Fruit fly (Drosophila melanogaster) whole organism, embryonic: Measurements from ENCODE around the gene Cog2.

Experiments
- Antp ChIP-seq: fragments of 200-800 bp; sonication (Bioruptor generic); optimal IDR thresholded peaks from 3 replicates; lab custom pipeline; 2016; ENCODE audit warnings: missing biosample characterization, missing genetic modification characterization
- Asciz ChIP-seq: fragments of 200-800 bp; sonication (Bioruptor generic); optimal IDR thresholded peaks from 2 replicates; lab custom pipeline; 2017; ENCODE audit warnings: missing biosample characterization, mild to moderate bottlenecking, missing genetic modification characterization, missing genetic modification reagents
- Atf6 ChIP-seq: fragments of 200-800 bp; sonication (Bioruptor generic); IDR thresholded peaks from 2 replicates; pipeline ENCODE4 v1.3.6; 2022; ENCODE audit warnings: missing biosample characterization, missing genetic modification characterization
- BEAF-32 ChIP-seq: fragments of 200-800 bp; sonication (Bioruptor generic); optimal IDR thresholded peaks from 3 replicates; lab custom pipeline; 2017; ENCODE audit warnings: missing biosample characterization, missing genetic modification characterization, mild to moderate bottlenecking, moderate library complexity, missing genetic modification reagents
- CG10274 ChIP-seq: fragments of 200-800 bp; sonication (Bioruptor generic); optimal IDR thresholded peaks from 3 replicates; lab custom pipeline; 2017; ENCODE audit warnings: missing biosample characterization, mild to moderate bottlenecking, missing genetic modification characterization
- CG10321 ChIP-seq: fragments of 200-800 bp; sonication (Bioruptor generic); IDR thresholded peaks from 2 replicates; pipeline ENCODE4 v1.3.6; 2022; ENCODE audit warnings: missing biosample characterization, missing genetic modification characterization
- CG10366 ChIP-seq: fragments of 200-800 bp; sonication (Bioruptor generic); IDR thresholded peaks from 2 replicates; pipeline ENCODE4 v1.3.6; 2022; ENCODE audit warnings: missing biosample characterization, missing genetic modification characterization
- CG10654 ChIP-seq: fragments of 200-800 bp; sonication (Bioruptor generic); optimal IDR thresholded peaks from 2 replicates; lab custom pipeline; 2016; ENCODE audit warnings: missing biosample characterization, missing genetic modification characterization
- CG12769 ChIP-seq: fragments of 200-800 bp; sonication (Bioruptor generic); optimal IDR thresholded peaks from 2 replicates; lab custom pipeline; 2019; ENCODE audit warnings: missing biosample characterization, mild to moderate bottlenecking, missing genetic modification characterization, moderate library complexity
- CG14050 ChIP-seq: fragments of 200-800 bp; sonication (Bioruptor generic); IDR thresholded peaks from 3 replicates; pipeline ENCODE4 v1.3.6; 2022; ENCODE audit warnings: missing biosample characterization, missing genetic modification characterization
- CG14710 ChIP-seq: fragments of 200-800 bp; sonication (Bioruptor generic); optimal IDR thresholded peaks from 3 replicates; lab custom pipeline; 2019; ENCODE audit warnings: missing biosample characterization, mild to moderate bottlenecking, missing genetic modification characterization, moderate library complexity
- CG15696 ChIP-seq: fragments of 200-800 bp; sonication (Bioruptor generic); optimal IDR thresholded peaks from 2 replicates; lab custom pipeline; 2019; ENCODE audit warnings: missing biosample characterization, mild to moderate bottlenecking, missing genetic modification characterization, moderate library complexity
- CG17328 ChIP-seq: fragments of 200-800 bp; sonication (Bioruptor generic); IDR thresholded peaks from 2 replicates; pipeline ENCODE4 v1.3.6; 2022; ENCODE audit warnings: missing biosample characterization, missing genetic modification characterization
- CG17612 ChIP-seq: fragments of 200-800 bp; sonication (Bioruptor generic); IDR thresholded peaks from 2 replicates; pipeline ENCODE4 v1.3.6; 2022; ENCODE audit warnings: missing biosample characterization, missing genetic modification characterization
- CG18619 ChIP-seq: fragments of 200-800 bp; sonication (Bioruptor generic); optimal IDR thresholded peaks from 3 replicates; lab custom pipeline; 2017; ENCODE audit warnings: missing biosample characterization, mild to moderate bottlenecking, missing genetic modification characterization
- CG2120 ChIP-seq: fragments of 200-800 bp; sonication (Bioruptor generic); optimal IDR thresholded peaks from 3 replicates; lab custom pipeline; 2016; ENCODE audit warnings: missing biosample characterization, missing genetic modification characterization
- CG31365 ChIP-seq: fragments of 200-800 bp; sonication (Bioruptor generic); optimal IDR thresholded peaks from 2 replicates; lab custom pipeline; 2018; ENCODE audit warnings: missing biosample characterization, mild to moderate bottlenecking, missing genetic modification characterization
- CG31441 ChIP-seq: fragments of 200-800 bp; sonication (Bioruptor generic); IDR thresholded peaks from 2 replicates; pipeline ENCODE4 v1.3.6; 2022; ENCODE audit warnings: missing biosample characterization, missing genetic modification characterization
- CG3281 ChIP-seq: fragments of 200-800 bp; sonication (Bioruptor generic); optimal IDR thresholded peaks from 3 replicates; lab custom pipeline; 2017; ENCODE audit warnings: missing biosample characterization, mild to moderate bottlenecking, missing genetic modification characterization
- CG3847 ChIP-seq: fragments of 200-800 bp; sonication (Bioruptor generic); IDR thresholded peaks from 2 replicates; pipeline ENCODE4 v1.3.6; 2022; ENCODE audit warnings: missing biosample characterization, missing genetic modification characterization
- CG4617 ChIP-seq: fragments of 200-800 bp; sonication (Bioruptor generic); optimal IDR thresholded peaks from 3 replicates; lab custom pipeline; 2016; ENCODE audit warnings: missing biosample characterization, missing genetic modification characterization, borderline replicate concordance
- CG6765 ChIP-seq: fragments of 200-800 bp; sonication (Bioruptor generic); optimal IDR thresholded peaks from 3 replicates; lab custom pipeline; 2017; ENCODE audit warnings: missing biosample characterization, mild to moderate bottlenecking, missing genetic modification characterization
- CG7987 ChIP-seq: fragments of 200-800 bp; sonication (Bioruptor generic); optimal IDR thresholded peaks from 2 replicates; lab custom pipeline; 2018; ENCODE audit warnings: missing biosample characterization, mild to moderate bottlenecking, missing genetic modification characterization, moderate library complexity
- CG9727 ChIP-seq: fragments of 200-800 bp; sonication (Bioruptor generic); optimal IDR thresholded peaks from 3 replicates; lab custom pipeline; 2017; ENCODE audit warnings: missing biosample characterization, mild to moderate bottlenecking, missing genetic modification characterization
- Chrac-16 ChIP-seq: fragments of 200-800 bp; sonication (Bioruptor generic); optimal IDR thresholded peaks from 3 replicates; lab custom pipeline; 2016; ENCODE audit warnings: missing biosample characterization, missing genetic modification characterization
- Dbx ChIP-seq: fragments of 200-800 bp; sonication (Bioruptor generic); IDR thresholded peaks from 3 replicates; pipeline ENCODE4 v1.3.6; 2022; ENCODE audit warnings: missing biosample characterization, missing genetic modification characterization
- Doc2 ChIP-seq: fragments of 200-800 bp; sonication (Bioruptor generic); IDR thresholded peaks from 2 replicates; pipeline ENCODE4 v1.3.6; 2022; ENCODE audit warnings: missing biosample characterization, missing genetic modification characterization
- E2f1 ChIP-seq: fragments of 200-800 bp; sonication (Bioruptor generic); IDR thresholded peaks from 2 replicates; pipeline ENCODE4 v1.3.6; 2022; ENCODE audit warnings: missing biosample characterization, missing genetic modification characterization
- Ets65A ChIP-seq: fragments of 200-800 bp; sonication (Bioruptor generic); peaks from one replicate; lab custom pipeline; 2016; ENCODE audit warnings: missing biosample characterization, missing genetic modification characterization
- Fer3 ChIP-seq: fragments of 200-800 bp; sonication (Bioruptor generic); optimal IDR thresholded peaks from 2 replicates; lab custom pipeline; 2018; ENCODE audit warnings: missing biosample characterization, mild to moderate bottlenecking, missing genetic modification characterization, moderate library complexity
- HmgZ ChIP-seq: fragments of 200-800 bp; sonication (Bioruptor generic); optimal IDR thresholded peaks from 2 replicates; lab custom pipeline; 2018; ENCODE audit warnings: missing biosample characterization, mild to moderate bottlenecking, missing genetic modification characterization
- Hsf ChIP-seq: fragments of 200-800 bp; sonication (Bioruptor generic); optimal IDR thresholded peaks from 3 replicates; lab custom pipeline; 2016; ENCODE audit warnings: missing biosample characterization, missing genetic modification characterization
- Kr ChIP-seq: fragments of 200-800 bp; sonication (Bioruptor generic); optimal IDR thresholded peaks from 2 replicates; lab custom pipeline; 2017; ENCODE audit warnings: missing biosample characterization, mild to moderate bottlenecking, missing genetic modification characterization
- MESR4 ChIP-seq: fragments of 200-800 bp; sonication (Bioruptor generic); optimal IDR thresholded peaks from 2 replicates; lab custom pipeline; 2018; ENCODE audit warnings: missing biosample characterization, mild to moderate bottlenecking, missing genetic modification characterization, moderate library complexity
- NFAT ChIP-seq: fragments of 200-800 bp; sonication (Bioruptor generic); IDR thresholded peaks from 2 replicates; pipeline ENCODE4 v1.3.6; 2022; ENCODE audit warnings: missing biosample characterization, missing genetic modification characterization
- Rfx ChIP-seq: fragments of 200-800 bp; sonication (Bioruptor generic); IDR thresholded peaks from 2 replicates; pipeline ENCODE4 v1.3.6; 2022; ENCODE audit warnings: missing biosample characterization, missing genetic modification characterization
- Side ChIP-seq: fragments of 200-800 bp; sonication (Bioruptor generic); optimal IDR thresholded peaks from 2 replicates; lab custom pipeline; 2016; ENCODE audit warnings: missing biosample characterization, missing genetic modification characterization
- Xbp1 ChIP-seq: fragments of 200-800 bp; sonication (Bioruptor generic); optimal IDR thresholded peaks from 3 replicates; lab custom pipeline; 2016; ENCODE audit warnings: missing biosample characterization, mild to moderate bottlenecking, missing genetic modification characterization
- chn ChIP-seq: fragments of 200-800 bp; sonication (Bioruptor generic); optimal IDR thresholded peaks from 2 replicates; lab custom pipeline; 2016; ENCODE audit warnings: missing biosample characterization, missing genetic modification characterization
- ci ChIP-seq: fragments of 200-800 bp; sonication (Bioruptor generic); IDR thresholded peaks from 3 replicates; pipeline ENCODE4 v1.3.6; 2022; ENCODE audit warnings: missing biosample characterization, missing genetic modification characterization
- emc ChIP-seq: fragments of 200-800 bp; sonication (Bioruptor generic); optimal IDR thresholded peaks from 2 replicates; lab custom pipeline; 2016; ENCODE audit warnings: missing biosample characterization, missing genetic modification characterization
- lmd ChIP-seq: fragments of 200-800 bp; sonication (Bioruptor generic); IDR thresholded peaks from 2 replicates; pipeline ENCODE4 v1.3.6; 2022; ENCODE audit warnings: missing biosample characterization, missing genetic modification characterization
- p53 ChIP-seq: fragments of 200-800 bp; sonication (Bioruptor generic); optimal IDR thresholded peaks from 2 replicates; lab custom pipeline; 2016; ENCODE audit warnings: missing biosample characterization, missing genetic modification characterization
- peb ChIP-seq: fragments of 200-800 bp; sonication (Bioruptor generic); IDR thresholded peaks from 2 replicates; pipeline ENCODE4 v1.3.6; 2022; ENCODE audit warnings: missing biosample characterization, missing genetic modification characterization
- prd ChIP-seq, 3 experiments: fragments of >200 bp in 2 of 3; fragments of 200-800 bp in 1 of 3; sonication (Bioruptor generic) in 1 of 3; optimal IDR thresholded peaks in 2 of 3; IDR thresholded peaks in 1 of 3; 2 replicates in 2 of 3; 3 replicates in 1 of 3; pipeline versions ENCODE4 v1.3.6 to Lab custom; 2017 to 2022; ENCODE audit warnings: missing biosample characterization in 1 of 3, missing genetic modification characterization in 1 of 3
- ro ChIP-seq: fragments of 200-800 bp; sonication (Bioruptor generic); IDR thresholded peaks from 2 replicates; pipeline ENCODE4 v1.3.6; 2022; ENCODE audit warnings: missing biosample characterization, missing genetic modification characterization
- row ChIP-seq: fragments of 200-800 bp; sonication (Bioruptor generic); IDR thresholded peaks from 3 replicates; pipeline ENCODE4 v1.3.6; 2022; ENCODE audit warnings: missing biosample characterization, missing genetic modification characterization
- stc ChIP-seq: fragments of 200-800 bp; sonication (Bioruptor generic); IDR thresholded peaks from 2 replicates; pipeline ENCODE4 v1.3.6; 2022; ENCODE audit warnings: missing biosample characterization, missing genetic modification characterization
- trem ChIP-seq: fragments of 200-800 bp; optimal IDR thresholded peaks from 3 replicates; lab custom pipeline; 2019; ENCODE audit warnings: missing biosample characterization, mild to moderate bottlenecking, missing genetic modification characterization, moderate library complexity
- twi ChIP-seq: fragments of 200-800 bp; optimal IDR thresholded peaks from 2 replicates; lab custom pipeline; 2019; ENCODE audit warnings: missing biosample characterization, mild to moderate bottlenecking, missing genetic modification characterization, moderate library complexity
- zfh2 ChIP-seq: fragments of 200-800 bp; sonication (Bioruptor generic); optimal IDR thresholded peaks from 2 replicates; lab custom pipeline; 2016; ENCODE audit warnings: missing biosample characterization, missing genetic modification characterization

Cog2 gene

dm6 chr3R:15347822-15348221, 13.6 kb downstream of the Cog2 start, which contains the start of the genes CG42726 and CG42727 (continued):
- peak; percentile 24 for TF ChIP-seq trem
- no peak for TF ChIP-seq CG10321 (GFP tag; lab: Robert Waterston, UW)
- TF ChIP-seq Doc2, result no peak
- peak; percentile 17 for TF ChIP-seq CG18619 (GFP tag; lab: Kevin White, UChicago)
- peak; percentile 39 for TF ChIP-seq CG3281 (GFP tag; lab: Kevin White, UChicago)
- peak; percentile 61 for TF ChIP-seq CG4617
- TF ChIP-seq Dbx (GFP tag; lab: Robert Waterston, UW), result no peak
- TF ChIP-seq NFAT (GFP tag; lab: Robert Waterston, UW), result no peak
- 0 out of 2 replicates have a peak, but pooled peaks have one; percentile 13 for TF ChIP-seq E2f1
- peak; percentile 23 for TF ChIP-seq HmgZ (tag; lab: Kevin White, UChicago)
- 0 out of 2 replicates have a peak, but pooled peaks have one; percentile 31 for TF ChIP-seq stc (GFP tag; lab: Robert Waterston, UW)
- no peak for TF ChIP-seq CG12769 (tag; lab: Kevin White, UChicago)
- peak; percentile 76 for TF ChIP-seq row (GFP tag; lab: Robert Waterston, UW)
- TF ChIP-seq MESR4 (GFP tag; lab: Kevin White, UChicago), result peak; percentile 75
- peak; percentile 8 for TF ChIP-seq CG9727
- peak; percentile 14 for TF ChIP-seq BEAF-32
- TF ChIP-seq Rfx (GFP tag; lab: Robert Waterston, UW), result peak; percentile 50; the same call in 1 of the 2 replicates
- peak; percentile 26 for TF ChIP-seq CG14710 (tag; lab: Kevin White, UChicago)
- no peak for TF ChIP-seq peb (GFP tag; lab: Robert Waterston, UW)
- TF ChIP-seq CG6765, result no peak
- peak; percentile 1 for TF ChIP-seq CG15696 (tag; lab: Kevin White, UChicago)
- no peak for TF ChIP-seq prd (optimal IDR thresholded peaks at IDR 0.05; lab: Kevin White, UChicago)
- peak; percentile 34; the same call in 1 of the 3 replicates for TF ChIP-seq prd (GFP tag; IDR thresholded peaks at IDR 0.05; lab: Robert Waterston, UW)
- peak; percentile 66 for TF ChIP-seq ci (GFP tag; lab: Robert Waterston, UW)
- TF ChIP-seq CG10366 (GFP tag; lab: Robert Waterston, UW), result peak; percentile 40; the same call in 1 of the 2 replicates
- no peak for TF ChIP-seq Kr
- TF ChIP-seq CG14050 (GFP tag; lab: Robert Waterston, UW), result no peak
- no peak for TF ChIP-seq CG7987
- peak; percentile 18; the same call in 1 of the 2 replicates for TF ChIP-seq CG3847
- no peak for TF ChIP-seq Antp (GFP tag; lab: Kevin White, UChicago)
- TF ChIP-seq CG31441, result no peak; the same call in 1 of the 2 replicates
- no peak for TF ChIP-seq CG17328
- TF ChIP-seq chn (GFP tag; lab: Kevin White, UChicago), result no peak
- TF ChIP-seq twi (tag; lab: Kevin White, UChicago), result no peak
- TF ChIP-seq CG10274 (GFP tag; lab: Kevin White, UChicago), result no peak
- TF ChIP-seq Atf6 (GFP tag; lab: Robert Waterston, UW), result no peak
- no peak for TF ChIP-seq Asciz (GFP tag; lab: Kevin White, UChicago)
- TF ChIP-seq Side (GFP tag; lab: Kevin White, UChicago), result no peak
- no peak for TF ChIP-seq p53
- peak; percentile 62 for TF ChIP-seq CG2120 (GFP tag; lab: Kevin White, UChicago)
- TF ChIP-seq Xbp1, result peak; percentile 37
- peak; percentile 26 for TF ChIP-seq zfh2 (GFP tag; lab: Kevin White, UChicago)
- TF ChIP-seq ro (GFP tag; lab: Robert Waterston, UW), result no peak
- TF ChIP-seq Chrac-16 (GFP tag; lab: Kevin White, UChicago), result peak; percentile 25
- no peak for TF ChIP-seq Ets65A (GFP tag; lab: Kevin White, UChicago)
- peak; percentile 6 for TF ChIP-seq Fer3 (tag; lab: Kevin White, UChicago)
- peak; percentile 55 for TF ChIP-seq Hsf (GFP tag; lab: Kevin White, UChicago)
- TF ChIP-seq lmd (GFP tag; lab: Robert Waterston, UW), result peak; percentile 40
- no peak for TF ChIP-seq CG31365 (tag; lab: Kevin White, UChicago)
- 0 out of 2 replicates have a peak, but pooled peaks have one; percentile 33 for TF ChIP-seq CG17612 (GFP tag; lab: Robert Waterston, UW)
- no peak for TF ChIP-seq emc (GFP tag; lab: Kevin White, UChicago)
- peak; percentile 3 for TF ChIP-seq CG10654 (GFP tag; lab: Kevin White, UChicago)
